Fruit fly (Drosophila melanogaster): ENCODE data around the gene CG14234.

DNA sequence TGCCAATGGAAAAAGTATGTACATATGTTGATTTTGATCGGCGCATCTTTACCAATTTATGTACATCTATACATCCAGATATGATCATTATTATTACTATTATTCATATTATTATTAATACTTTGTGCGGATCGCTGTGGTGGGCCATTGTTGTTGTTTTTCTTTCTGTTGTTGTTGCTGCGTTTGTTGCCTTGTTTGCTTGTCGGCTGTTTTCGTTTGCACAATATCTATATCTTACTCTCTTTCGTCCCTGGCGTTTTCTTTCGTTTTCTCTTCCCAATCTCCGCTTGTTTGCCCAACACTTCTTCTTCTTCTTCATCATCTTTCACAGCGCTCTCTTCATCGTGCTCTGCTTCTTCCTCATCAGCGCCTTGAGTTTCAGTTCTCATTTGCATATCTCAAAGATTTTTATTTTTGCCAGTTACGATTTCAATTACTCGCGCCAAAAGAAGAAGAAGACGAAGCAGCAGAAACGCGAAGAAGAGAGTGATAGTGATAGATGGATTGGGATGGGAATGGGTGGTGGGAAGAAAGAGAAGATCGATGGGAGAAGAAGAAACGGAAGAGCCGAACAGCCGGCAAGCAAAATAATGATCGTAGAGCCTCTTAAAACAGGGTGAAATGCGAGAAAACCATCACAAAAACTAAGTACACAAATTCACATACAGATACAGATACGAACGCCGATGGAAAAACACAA, 52.7 kb downstream of the CG14234 start:
- TF ChIP-seq psq (optimal IDR thresholded peaks at IDR 0.05) (no peak), CG8478 (optimal IDR thresholded peaks at IDR 0.05) (no peak), EcR (GFP tag; optimal IDR thresholded peaks at IDR 0.05) (no peak), Dll (optimal IDR thresholded peaks at IDR 0.05) (no peak)
